Worm (Caenorhabditis elegans): ENCODE results near the gene C33C12.1.

Gene C33C12.1

DNA sequence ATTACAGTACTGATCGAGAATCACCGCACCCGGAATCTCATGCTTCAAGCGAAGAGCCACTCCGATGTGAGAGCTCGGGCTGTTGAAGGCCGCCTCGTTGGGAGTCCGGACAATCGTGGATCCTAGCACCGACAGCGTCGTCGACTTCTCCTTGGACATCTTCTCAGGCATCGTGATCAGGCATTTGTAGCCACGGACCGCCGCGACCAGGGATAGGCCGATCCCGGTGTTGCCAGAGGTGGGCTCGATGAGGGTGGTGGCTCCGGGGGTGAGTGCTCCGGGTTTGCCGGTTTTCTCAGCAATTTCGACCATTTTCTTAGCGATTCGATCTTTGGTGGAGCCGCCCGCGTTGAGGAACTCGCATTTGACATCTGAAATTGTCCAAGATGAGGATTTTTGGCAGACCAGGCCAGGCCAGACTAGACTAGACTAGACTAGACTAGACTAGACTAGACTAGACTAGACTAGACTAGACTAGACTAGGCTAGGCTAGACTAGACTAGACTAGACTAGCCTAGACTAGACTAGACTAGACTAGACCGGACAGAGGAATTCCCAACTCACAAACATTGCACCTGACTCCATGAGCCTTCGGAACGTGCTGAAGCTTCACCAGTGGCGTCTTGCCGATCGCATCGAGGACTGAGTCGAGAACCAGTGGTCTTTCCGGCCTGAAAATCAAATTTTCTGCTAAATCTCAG lies 23.3 kb downstream of the C33C12.1 start:
- TF ChIP-seq pha-4 (tag; optimal IDR thresholded peaks at IDR 0.05) (no peak), mls-2 (tag; optimal IDR thresholded peaks at IDR 0.05) (no peak), sptf-1 (tag; optimal IDR thresholded peaks at IDR 0.05) (no peak), lsy-2 (tag; optimal IDR thresholded peaks at IDR 0.05) (no peak), ceh-83 (GFP tag; optimal IDR thresholded peaks at IDR 0.05) (no peak), blmp-1 (tag; optimal IDR thresholded peaks at IDR 0.05) (no peak), mab-5 (tag; optimal IDR thresholded peaks at IDR 0.05) (no peak), lin-13 (tag; optimal IDR thresholded peaks at IDR 0.05) (no peak), ham-2 (GFP tag; optimal IDR thresholded peaks at IDR 0.05) (no peak), zip-8 (tag; optimal IDR thresholded peaks at IDR 0.05) (no peak), unc-39 (tag; optimal IDR thresholded peaks at IDR 0.05) (no peak), ceh-43 (GFP tag; optimal IDR thresholded peaks at IDR 0.05) (no peak), elt-3 (tag; optimal IDR thresholded peaks at IDR 0.05) (no peak), nhr-237 (tag; optimal IDR thresholded peaks at IDR 0.05) (no peak)

DNA sequence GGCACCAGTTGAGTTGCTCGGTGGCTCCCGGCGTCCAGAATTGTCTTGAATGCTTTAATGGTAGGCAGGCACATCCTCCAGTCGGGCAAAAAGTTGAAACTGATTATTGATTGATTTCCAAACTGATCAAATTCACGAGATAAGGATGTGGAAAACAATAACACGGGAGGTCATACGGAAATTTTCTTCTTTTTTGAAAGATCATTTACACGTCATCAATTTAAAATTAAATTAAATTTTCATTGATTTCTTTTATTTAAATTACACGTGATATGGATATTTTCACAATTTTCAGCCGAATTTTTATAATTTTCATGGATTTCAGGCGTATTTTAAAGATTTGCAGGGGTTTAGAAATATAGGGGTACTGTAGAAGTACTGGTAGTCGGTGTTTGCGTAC lies 25.4 kb downstream of the C33C12.1 start, which contains the start of gene cbs-2:
cbs-2 (minus strand) TSS at position 101 of the 400 bp plus-strand sequence.
- TF ChIP-seq nhr-28 (tag; optimal IDR thresholded peaks at IDR 0.05), result no peak
- TF ChIP-seq nhr-2 (tag; optimal IDR thresholded peaks at IDR 0.05), result no peak
- no peak for TF ChIP-seq ztf-11 (tag; optimal IDR thresholded peaks at IDR 0.05)
- no peak for TF ChIP-seq zip-8 (tag; optimal IDR thresholded peaks at IDR 0.05)
- TF ChIP-seq tbx-8 (GFP tag; optimal IDR thresholded peaks at IDR 0.05), result no peak
- TF ChIP-seq unc-120 (tag; optimal IDR thresholded peaks at IDR 0.05; ENCODE audit: poor library complexity, severe bottlenecking), result no peak
- TF ChIP-seq nhr-76 (tag; optimal IDR thresholded peaks at IDR 0.05), result no peak
- TF ChIP-seq unc-62 (GFP tag; optimal IDR thresholded peaks at IDR 0.05), result no peak
- no peak for TF ChIP-seq flh-1 (GFP tag; optimal IDR thresholded peaks at IDR 0.05)
- no peak for TF ChIP-seq pha-4 (tag; optimal IDR thresholded peaks at IDR 0.05)

- TF ChIP-seq ces-1 (GFP tag; optimal IDR thresholded peaks at IDR 0.05), result no peak
- TF ChIP-seq lin-13 (tag; optimal IDR thresholded peaks at IDR 0.05), result no peak
- TF ChIP-seq mab-5 (tag; optimal IDR thresholded peaks at IDR 0.05), result no peak
- TF ChIP-seq ztf-11 (tag; optimal IDR thresholded peaks at IDR 0.05), result no peak
- TF ChIP-seq blmp-1 (tag; optimal IDR thresholded peaks at IDR 0.05), result no peak
- no peak for TF ChIP-seq cnd-1 (tag; optimal IDR thresholded peaks at IDR 0.05)
- no peak for TF ChIP-seq lin-32 (GFP tag; optimal IDR thresholded peaks at IDR 0.05)
- TF ChIP-seq mls-2 (tag; optimal IDR thresholded peaks at IDR 0.05), result no peak
- no peak for TF ChIP-seq bed-3 (GFP tag; optimal IDR thresholded peaks at IDR 0.05)
- TF ChIP-seq unc-39 (tag; optimal IDR thresholded peaks at IDR 0.05), result no peak
- no peak for TF ChIP-seq nhr-237 (tag; optimal IDR thresholded peaks at IDR 0.05)
- TF ChIP-seq hlh-1 (tag; optimal IDR thresholded peaks at IDR 0.05), result no peak
- no peak for TF ChIP-seq unc-62 (GFP tag; optimal IDR thresholded peaks at IDR 0.05)
- TF ChIP-seq pha-4 (tag; optimal IDR thresholded peaks at IDR 0.05), result no peak
- no peak for TF ChIP-seq nhr-28 (tag; optimal IDR thresholded peaks at IDR 0.05)
- no peak for TF ChIP-seq snpc-4 (tag; optimal IDR thresholded peaks at IDR 0.05)
- TF ChIP-seq elt-1 (tag; optimal IDR thresholded peaks at IDR 0.05; ENCODE audit: borderline replicate concordance, insufficient read depth), result no peak
- no peak for TF ChIP-seq sem-2 (GFP tag; optimal IDR thresholded peaks at IDR 0.05)
Observed at ce11 chrII:2225608-2226007, 27.6 kb downstream of the C33C12.1 start, which contains the start of gene F54A3.5. Gene F54A3.5, minus strand, starts transcription at chrII:2225708.

ce11 chrII:2230368-2230767 lies 32.3 kb downstream of the C33C12.1 start:
- TF ChIP-seq mep-1 (tag; optimal IDR thresholded peaks at IDR 0.05), result no peak
- TF ChIP-seq ceh-43 (GFP tag; optimal IDR thresholded peaks at IDR 0.05), result no peak
- no peak for TF ChIP-seq ham-2 (GFP tag; optimal IDR thresholded peaks at IDR 0.05)
- no peak for TF ChIP-seq blmp-1 (tag; optimal IDR thresholded peaks at IDR 0.05)
- no peak for TF ChIP-seq mab-5 (tag; optimal IDR thresholded peaks at IDR 0.05)
- no peak for TF ChIP-seq ces-1 (GFP tag; optimal IDR thresholded peaks at IDR 0.05)
- TF ChIP-seq pha-4 (tag; optimal IDR thresholded peaks at IDR 0.05), result no peak
- TF ChIP-seq lin-13 (tag; optimal IDR thresholded peaks at IDR 0.05), result no peak
- TF ChIP-seq tbx-8 (GFP tag; optimal IDR thresholded peaks at IDR 0.05), result no peak
- TF ChIP-seq bed-3 (GFP tag; optimal IDR thresholded peaks at IDR 0.05), result no peak
- TF ChIP-seq nhr-76 (tag; optimal IDR thresholded peaks at IDR 0.05), result no peak

DNA sequence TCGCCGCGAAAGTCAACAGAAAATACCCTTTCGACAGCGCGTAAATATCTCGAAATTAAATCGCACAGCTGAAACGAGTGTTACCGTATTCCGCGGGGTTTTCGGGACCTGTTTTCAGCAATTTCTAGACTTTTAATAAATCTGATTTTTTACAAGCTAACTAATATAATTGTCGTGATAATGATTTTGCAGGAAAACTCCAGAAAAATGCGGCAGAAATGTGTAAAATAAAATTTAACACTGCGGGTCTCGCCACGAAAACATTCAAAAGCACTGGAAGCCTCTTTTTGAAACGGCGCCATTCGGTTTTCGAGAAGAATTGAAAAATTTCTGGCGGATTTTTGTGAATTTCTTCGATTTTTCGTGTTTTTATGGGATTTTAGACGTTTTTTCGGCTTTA lies 34.4 kb downstream of the C33C12.1 start, which contains the start of gene F54A3.6:
F54A3.6 (minus strand) TSS at position 42 of the 400 bp plus-strand sequence.
- peak; percentile 84 for TF ChIP-seq lsy-2 (tag; optimal IDR thresholded peaks at IDR 0.05)

Data from whole organism, mixed stage, embryonic.